Worm (Caenorhabditis elegans) whole organism, L1 larva: ENCODE data around the gene lron-12.
A peak's percentile ranks its signal among the peaks of the same experiment; 100 is the strongest.

Experiments
- alr-1 ChIP-seq: fragments of 200-800 bp; sonication (Bioruptor generic); optimal IDR thresholded peaks from 2 replicates; lab custom pipeline; 2018; ENCODE audit warnings: borderline replicate concordance, mild to moderate bottlenecking, missing genetic modification characterization, missing compliant biosample characterization
- blmp-1 ChIP-seq: fragments of 150-350 bp; optimal IDR thresholded peaks from 2 replicates; lab custom pipeline; 2014; ENCODE audit warnings: missing biosample characterization, missing genetic modification characterization
- ceh-63 ChIP-seq: fragments of 200-800 bp; sonication (Bioruptor generic); optimal IDR thresholded peaks from 2 replicates; lab custom pipeline; 2018; ENCODE audit warnings: mild to moderate bottlenecking, missing genetic modification characterization, missing compliant biosample characterization
- ceh-82 ChIP-seq, 3 experiments: fragments of 150-350 bp in 1 of 3; sonication (generic microtip) in 2 of 3; optimal IDR thresholded peaks; 2 replicates each; lab custom pipeline; 2014 to 2017; ENCODE audit warnings: missing biosample characterization in 3 of 3, missing genetic modification characterization in 3 of 3
- ces-1 ChIP-seq: fragments of 150-350 bp; optimal IDR thresholded peaks from 2 replicates; lab custom pipeline; 2014; ENCODE audit warnings: missing biosample characterization, missing genetic modification reagents, missing genetic modification characterization
- efl-1 ChIP-seq, 4 experiments: fragments of 150-350 bp; optimal IDR thresholded peaks in 3 of 4; peaks in 1 of 4; 1 replicate in 1 of 4; 2 replicates in 3 of 4; lab custom pipeline; 2014; ENCODE audit warnings: missing biosample characterization in 2 of 4, missing genetic modification characterization in 2 of 4, missing genetic modification reagents in 2 of 4
- elt-2 ChIP-seq: sonication (generic microtip); optimal IDR thresholded peaks from 2 replicates; lab custom pipeline; 2016; ENCODE audit warnings: missing genetic modification characterization, mild to moderate bottlenecking, inconsistent platforms, missing compliant biosample characterization, missing genetic modification reagents
- ets-5 ChIP-seq: fragments of 200-800 bp; sonication (Bioruptor generic); IDR thresholded peaks from 2 replicates; pipeline ENCODE4 v1.3.6; 2022; ENCODE audit warnings: missing genetic modification characterization, missing compliant biosample characterization
- fkh-10 ChIP-seq: sonication (generic microtip); optimal IDR thresholded peaks from 2 replicates; lab custom pipeline; 2017; ENCODE audit warnings: missing biosample characterization, missing genetic modification reagents, missing genetic modification characterization
- fkh-4 ChIP-seq: sonication (generic microtip); optimal IDR thresholded peaks from 2 replicates; lab custom pipeline; 2016; ENCODE audit warnings: missing compliant biosample characterization, missing genetic modification characterization, borderline replicate concordance
- fos-1 ChIP-seq: fragments of 150-350 bp; optimal IDR thresholded peaks from 2 replicates; lab custom pipeline; 2014; ENCODE audit warnings: missing biosample characterization, missing genetic modification characterization
- hlh-4 ChIP-seq: sonication (generic microtip); optimal IDR thresholded peaks from 2 replicates; lab custom pipeline; 2016; ENCODE audit warnings: mild to moderate bottlenecking, missing genetic modification characterization, missing compliant biosample characterization
- irx-1 ChIP-seq: sonication (generic microtip); optimal IDR thresholded peaks from 2 replicates; lab custom pipeline; 2016; ENCODE audit warnings: missing genetic modification characterization, missing compliant biosample characterization
- lin-14 ChIP-seq: fragments of 200-800 bp; sonication (Bioruptor generic); optimal IDR thresholded peaks from 2 replicates; lab custom pipeline; 2018; ENCODE audit warnings: mild to moderate bottlenecking, missing genetic modification characterization, moderate library complexity, missing compliant biosample characterization
- lin-35 ChIP-seq, 2 experiments: fragments of 150-350 bp; optimal IDR thresholded peaks; 2 replicates each; lab custom pipeline; 2014; ENCODE audit warnings: missing biosample characterization in 2 of 2, missing genetic modification characterization in 2 of 2, missing genetic modification reagents in 2 of 2
- mab-9 ChIP-seq: fragments of 200-800 bp; sonication (Bioruptor generic); IDR thresholded peaks from 2 replicates; pipeline ENCODE4 v1.3.6; 2022; ENCODE audit warnings: missing genetic modification reagents, missing genetic modification characterization, missing compliant biosample characterization
- mdl-1 ChIP-seq, 2 experiments: fragments of 150-350 bp; optimal IDR thresholded peaks; 2 replicates each; lab custom pipeline; 2014 to 2017; ENCODE audit warnings: missing biosample characterization in 2 of 2, missing genetic modification characterization in 2 of 2, inconsistent platforms in 1 of 2
- mep-1 ChIP-seq: fragments of 150-350 bp; optimal IDR thresholded peaks from 2 replicates; lab custom pipeline; 2014; ENCODE audit warnings: missing biosample characterization, missing genetic modification characterization
- nhr-11 ChIP-seq: fragments of 150-350 bp; optimal IDR thresholded peaks from 2 replicates; lab custom pipeline; 2014; ENCODE audit warnings: missing biosample characterization, missing genetic modification characterization
- nhr-19 ChIP-seq: fragments of 200-800 bp; sonication (Bioruptor generic); conservative IDR thresholded peaks from 2 replicates; pipeline ENCODE4 v1.3.6; 2022; ENCODE audit warnings: missing genetic modification characterization, missing compliant biosample characterization
- nhr-20 ChIP-seq: sonication (generic microtip); optimal IDR thresholded peaks from 2 replicates; lab custom pipeline; 2016; ENCODE audit warnings: mild to moderate bottlenecking, missing genetic modification characterization, missing compliant biosample characterization
- nhr-28 ChIP-seq: fragments of 150-350 bp; optimal IDR thresholded peaks from 2 replicates; lab custom pipeline; 2014; ENCODE audit warnings: missing biosample characterization, missing genetic modification characterization
- nhr-77 ChIP-seq: fragments of 150-350 bp; optimal IDR thresholded peaks from 2 replicates; lab custom pipeline; 2014; ENCODE audit warnings: missing biosample characterization, missing genetic modification characterization
- nhr-85 ChIP-seq: sonication (generic microtip); peaks from one replicate; lab custom pipeline; 2016; ENCODE audit warnings: missing genetic modification characterization, inconsistent platforms, missing compliant biosample characterization
- skn-1 ChIP-seq: fragments of 150-350 bp; optimal IDR thresholded peaks from 2 replicates; lab custom pipeline; 2014; ENCODE audit warnings: missing biosample characterization, missing genetic modification characterization
- snu-23 ChIP-seq: sonication (generic microtip); optimal IDR thresholded peaks from 2 replicates; lab custom pipeline; 2016; ENCODE audit warnings: missing genetic modification characterization, missing compliant biosample characterization
- sptf-1 ChIP-seq: fragments of 150-350 bp; optimal IDR thresholded peaks from 2 replicates; lab custom pipeline; 2014; ENCODE audit warnings: missing biosample characterization, missing genetic modification characterization
- sup-37 ChIP-seq: fragments of 200-800 bp; sonication (Bioruptor generic); optimal IDR thresholded peaks from 2 replicates; lab custom pipeline; 2018; ENCODE audit warnings: mild to moderate bottlenecking, missing genetic modification characterization, missing compliant biosample characterization
- tbx-2 ChIP-seq: sonication (generic microtip); optimal IDR thresholded peaks from 2 replicates; lab custom pipeline; 2016; ENCODE audit warnings: missing genetic modification characterization, missing compliant biosample characterization
- tlp-1 ChIP-seq: fragments of 150-350 bp; optimal IDR thresholded peaks from 2 replicates; lab custom pipeline; 2014; ENCODE audit warnings: missing biosample characterization, missing genetic modification characterization
- unc-130 ChIP-seq: fragments of 150-350 bp; optimal IDR thresholded peaks from 2 replicates; lab custom pipeline; 2017; ENCODE audit warnings: missing biosample characterization, missing genetic modification characterization, inconsistent platforms
- unc-30 ChIP-seq: sonication (generic microtip); optimal IDR thresholded peaks from 2 replicates; lab custom pipeline; 2017; ENCODE audit warnings: missing biosample characterization, missing genetic modification characterization
- unc-86 ChIP-seq: sonication (generic microtip); optimal IDR thresholded peaks from 2 replicates; lab custom pipeline; 2016; ENCODE audit warnings: missing genetic modification characterization, missing compliant biosample characterization
- unc-98 ChIP-seq: fragments of 200-800 bp; sonication (Bioruptor generic); IDR thresholded peaks from 2 replicates; pipeline ENCODE4 v1.3.6; 2022; ENCODE audit warnings: missing genetic modification characterization, missing compliant biosample characterization
- zip-4 ChIP-seq: fragments of 200-800 bp; sonication (Bioruptor generic); optimal IDR thresholded peaks from 2 replicates; lab custom pipeline; 2018; ENCODE audit warnings: mild to moderate bottlenecking, missing genetic modification characterization, moderate library complexity, missing compliant biosample characterization
- ztf-11 ChIP-seq, 2 experiments: sonication (generic microtip); optimal IDR thresholded peaks; 2 replicates each; lab custom pipeline; 2016 to 2017; ENCODE audit warnings: missing genetic modification characterization in 2 of 2, missing biosample characterization in 1 of 2, missing compliant biosample characterization in 1 of 2
- ztf-4 ChIP-seq: fragments of 150-350 bp; optimal IDR thresholded peaks from 2 replicates; lab custom pipeline; 2014; ENCODE audit warnings: missing biosample characterization, missing genetic modification characterization

Gene lron-12

DNA sequence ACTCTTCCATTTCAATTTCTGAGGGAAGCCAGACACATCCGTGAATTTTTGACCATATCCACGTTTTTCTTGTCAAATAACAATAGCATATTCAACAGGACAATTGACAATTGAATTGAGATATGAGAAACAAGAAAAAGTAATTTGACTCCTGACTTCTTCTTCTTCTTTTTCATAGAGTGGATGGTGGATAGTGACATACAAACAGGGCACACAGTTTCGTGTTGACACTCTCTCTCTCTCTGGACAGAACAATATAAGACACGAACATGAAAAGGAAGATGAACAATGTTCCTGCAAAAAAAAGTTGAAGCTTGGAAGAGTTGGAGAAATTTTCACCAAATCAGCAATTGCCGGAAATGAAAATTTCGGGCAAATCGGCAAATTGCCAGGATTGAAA is 32.8 kb upstream of the lron-12 start:
- TF ChIP-seq efl-1 (optimal IDR thresholded peaks at IDR 0.05; lab: Kevin White, UChicago) = no peak
- TF ChIP-seq efl-1 (GFP tag; optimal IDR thresholded peaks at IDR 0.05 in 1 of 2; lab: Kevin White, UChicago) = peak in 1 of 2 experiments; percentile 83
- TF ChIP-seq mab-9 (GFP tag; lab: Robert Waterston, UW) = no peak

- TF ChIP-seq tbx-2 = peak; percentile 7
- TF ChIP-seq lin-14 (GFP tag; lab: Kevin White, UChicago) = peak; percentile 11
- TF ChIP-seq ces-1 = no peak
- TF ChIP-seq, all 84 proteins: peak for 2
Observed at ce11 chrIII:12149958-12150357, 31.7 kb upstream of the lron-12 start.

DNA sequence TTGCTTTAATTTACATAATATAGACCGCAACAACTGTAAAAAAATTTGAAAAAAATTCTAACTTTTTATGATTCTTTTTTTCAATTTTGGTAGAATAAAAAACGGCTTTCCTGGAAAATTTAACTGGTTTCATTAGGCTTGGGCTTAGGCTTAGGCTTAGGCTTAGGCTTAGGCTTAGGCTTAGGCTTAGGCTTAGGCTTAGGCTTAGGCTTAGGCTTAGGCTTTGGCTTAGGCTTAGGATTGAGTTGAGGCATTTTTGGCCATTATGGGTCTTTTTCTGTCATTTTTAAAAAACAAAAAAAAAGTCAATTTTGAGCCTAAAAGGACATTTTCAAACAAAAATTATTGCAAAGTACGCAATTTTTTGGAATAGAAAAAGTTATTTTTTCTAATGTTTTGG is 25.5 kb upstream of the lron-12 start:
- TF ChIP-seq nhr-20 (tag; lab: Kevin White, UChicago) (no peak), fkh-10 (GFP tag; lab: Kevin White, UChicago) (no peak), nhr-77 (no peak), ztf-11 (tag; optimal IDR thresholded peaks at IDR 0.05; lab: Kevin White, UChicago) (no peak), nhr-28 (no peak), skn-1 (tag; lab: Kevin White, UChicago) (no peak), nhr-85 (tag; lab: Kevin White, UChicago) (no peak), unc-30 (no peak), ceh-82 (tag; optimal IDR thresholded peaks at IDR 0.05; lab: Kevin White, UChicago) (no peak), ceh-63 (GFP tag; lab: Kevin White, UChicago) (no peak), hlh-4 (tag; lab: Kevin White, UChicago) (no peak), ztf-4 (tag; lab: Kevin White, UChicago) (no peak)

- TF ChIP-seq blmp-1 (tag; lab: Kevin White, UChicago) = peak; percentile 52
- TF ChIP-seq fkh-4 (tag; lab: Kevin White, UChicago) = no peak
- no peak for TF ChIP-seq nhr-11
- peak; percentile 13 for TF ChIP-seq mep-1 (tag; lab: Kevin White, UChicago)
- no peak for TF ChIP-seq sptf-1
- no peak for TF ChIP-seq efl-1 (optimal IDR thresholded peaks at IDR 0.05; lab: Kevin White, UChicago)
- TF ChIP-seq efl-1 (GFP tag; optimal IDR thresholded peaks at IDR 0.05 in 1 of 2; lab: Kevin White, UChicago) = peak in 1 of 2 experiments; percentile 87
- TF ChIP-seq nhr-85 (tag; lab: Kevin White, UChicago) = peak; percentile 41
Observed at ce11 chrIII:12142419-12143107, 24.3 kb upstream of the lron-12 start.

DNA sequence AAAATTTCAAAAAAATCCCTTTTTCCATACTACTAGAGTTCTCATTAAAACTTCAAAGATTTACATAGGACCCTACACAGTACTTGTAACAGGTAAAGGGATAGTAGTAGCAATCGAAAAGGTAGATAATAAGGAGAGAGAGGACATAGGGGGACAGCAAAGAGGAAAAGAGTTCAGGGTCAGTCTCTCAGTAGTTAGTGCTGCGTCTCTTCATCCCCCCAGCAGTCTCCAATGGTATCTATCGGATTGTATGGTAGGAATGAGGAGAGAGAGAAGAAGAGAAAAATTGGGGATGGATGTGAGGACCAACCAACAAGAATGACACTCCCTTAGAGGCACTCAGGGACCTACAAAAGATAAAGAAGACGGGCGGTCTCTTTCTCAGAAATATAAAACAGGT is 21.2 kb upstream of the lron-12 start:
- TF ChIP-seq lin-14 (GFP tag; lab: Kevin White, UChicago) (peak; percentile 47), nhr-19 (no peak), snu-23 (GFP tag; lab: Kevin White, UChicago) (peak; percentile 34), tlp-1 (tag; lab: Kevin White, UChicago) (no peak), blmp-1 (tag; lab: Kevin White, UChicago) (peak; percentile 15), nhr-85 (tag; lab: Kevin White, UChicago) (peak; percentile 42), nhr-20 (tag; lab: Kevin White, UChicago) (peak; percentile 3), unc-130 (no peak), efl-1 (optimal IDR thresholded peaks at IDR 0.05; lab: Kevin White, UChicago) (no peak), efl-1 (GFP tag; optimal IDR thresholded peaks at IDR 0.05 in 1 of 2; lab: Kevin White, UChicago) (peak in 1 of 2 experiments; percentile 61), sup-37 (GFP tag; lab: Kevin White, UChicago) (no peak), mep-1 (tag; lab: Kevin White, UChicago) (peak; percentile 42), hlh-4 (tag; lab: Kevin White, UChicago) (no peak), unc-98 (GFP tag; lab: Robert Waterston, UW) (no peak), unc-86 (tag; lab: Kevin White, UChicago) (no peak), ets-5 (GFP tag; lab: Robert Waterston, UW) (no peak), ces-1 (no peak)

ce11 chrIII:12138235-12138634 is 20.0 kb upstream of the lron-12 start:
- TF ChIP-seq irx-1 (tag; lab: Kevin White, UChicago) = no peak
- TF ChIP-seq nhr-28 = no peak
- TF ChIP-seq zip-4 (GFP tag; lab: Kevin White, UChicago) = no peak
- no peak for TF ChIP-seq mdl-1 (tag; optimal IDR thresholded peaks at IDR 0.05; lab: Kevin White, UChicago)
- peak; percentile 25 for TF ChIP-seq elt-2
- no peak for TF ChIP-seq nhr-20 (tag; lab: Kevin White, UChicago)
- no peak for TF ChIP-seq fos-1 (tag; lab: Kevin White, UChicago)
- TF ChIP-seq nhr-85 (tag; lab: Kevin White, UChicago) = peak; percentile 52
- peak in 1 of 2 experiments; percentile 18 for TF ChIP-seq lin-35 (GFP tag; optimal IDR thresholded peaks at IDR 0.05; lab: Kevin White, UChicago)
- TF ChIP-seq alr-1 = no peak
- TF ChIP-seq, all 84 proteins: peak for 3
